Worm (Caenorhabditis elegans) whole organism, L4 larva: ENCODE results near the gene C36B7.3.

Experiments used
- Y75B8A.6 ChIP-seq: fragments of 200-800 bp; sonication (Bioruptor generic); IDR thresholded peaks from 2 replicates; pipeline ENCODE4 v1.3.6; 2022; ENCODE audit warnings: missing genetic modification reagents, missing genetic modification characterization, missing compliant biosample characterization
- ama-1 ChIP-seq: fragments of 150-350 bp; optimal IDR thresholded peaks from 2 replicates; lab custom pipeline; 2014; ENCODE audit warnings: inconsistent platforms, mixed read lengths
- ces-1 ChIP-seq: fragments of 150-350 bp; sonication (generic microtip); optimal IDR thresholded peaks from 4 replicates; lab custom pipeline; 2014; ENCODE audit warnings: missing biosample characterization, missing genetic modification reagents, missing genetic modification characterization
- dmd-8 ChIP-seq: fragments of 200-800 bp; sonication (Bioruptor generic); IDR thresholded peaks from 2 replicates; pipeline ENCODE4 v1.3.6; 2022; ENCODE audit warnings: missing genetic modification characterization, missing compliant biosample characterization
- egl-27 ChIP-seq: sonication (generic microtip); optimal IDR thresholded peaks from 3 replicates; lab custom pipeline; 2017; ENCODE audit warnings: missing biosample characterization, missing genetic modification reagents, missing genetic modification characterization
- gei-8 ChIP-seq: fragments of 200-800 bp; sonication (Bioruptor generic); optimal IDR thresholded peaks from 2 replicates; lab custom pipeline; 2018; ENCODE audit warnings: mild to moderate bottlenecking, missing genetic modification characterization, missing compliant biosample characterization
- lin-13 ChIP-seq: fragments of 150-350 bp; optimal IDR thresholded peaks from 2 replicates; lab custom pipeline; 2014; ENCODE audit warnings: missing biosample characterization, missing genetic modification reagents, missing genetic modification characterization
- mep-1 ChIP-seq: fragments of 150-350 bp; sonication (generic microtip); optimal IDR thresholded peaks from 3 replicates; lab custom pipeline; 2014; ENCODE audit warnings: missing biosample characterization, missing genetic modification characterization
- nhr-11 ChIP-seq: fragments of 150-350 bp; optimal IDR thresholded peaks from 2 replicates; lab custom pipeline; 2014; ENCODE audit warnings: missing biosample characterization, missing genetic modification characterization
- pha-4 ChIP-seq, 2 experiments: fragments of 150-350 bp in 1 of 2; fragments of 200-800 bp in 1 of 2; sonication (Bioruptor generic) in 1 of 2; IDR thresholded peaks in 1 of 2; optimal IDR thresholded peaks in 1 of 2; 2 replicates each; pipeline versions ENCODE4 v1.3.6 to Lab custom; 2014 to 2022; ENCODE audit warnings: missing genetic modification characterization in 2 of 2, missing genetic modification reagents in 2 of 2, missing biosample characterization in 1 of 2, missing compliant biosample characterization in 1 of 2
- tra-1 ChIP-seq: fragments of 200-800 bp; sonication (Bioruptor generic); IDR thresholded peaks from 2 replicates; pipeline ENCODE4 v1.3.6; 2022; ENCODE audit warnings: missing genetic modification reagents, missing genetic modification characterization, missing compliant biosample characterization
- unc-39 ChIP-seq: sonication (generic microtip); optimal IDR thresholded peaks from 2 replicates; lab custom pipeline; 2017; ENCODE audit warnings: missing biosample characterization, missing genetic modification characterization
- unc-62 ChIP-seq, 3 experiments: fragments of 150-350 bp in 1 of 3; sonication (generic microtip); optimal IDR thresholded peaks in 2 of 3; peaks in 1 of 3; 1 replicate in 1 of 3; 2 replicates in 2 of 3; lab custom pipeline; 2014 to 2017; ENCODE audit warnings: missing biosample characterization in 3 of 3, missing genetic modification characterization in 3 of 3, missing genetic modification reagents in 3 of 3, missing genotype in 1 of 3
- zag-1 ChIP-seq: fragments of 150-350 bp; optimal IDR thresholded peaks from 2 replicates; lab custom pipeline; 2014; ENCODE audit warnings: missing biosample characterization, missing genetic modification characterization

DNA sequence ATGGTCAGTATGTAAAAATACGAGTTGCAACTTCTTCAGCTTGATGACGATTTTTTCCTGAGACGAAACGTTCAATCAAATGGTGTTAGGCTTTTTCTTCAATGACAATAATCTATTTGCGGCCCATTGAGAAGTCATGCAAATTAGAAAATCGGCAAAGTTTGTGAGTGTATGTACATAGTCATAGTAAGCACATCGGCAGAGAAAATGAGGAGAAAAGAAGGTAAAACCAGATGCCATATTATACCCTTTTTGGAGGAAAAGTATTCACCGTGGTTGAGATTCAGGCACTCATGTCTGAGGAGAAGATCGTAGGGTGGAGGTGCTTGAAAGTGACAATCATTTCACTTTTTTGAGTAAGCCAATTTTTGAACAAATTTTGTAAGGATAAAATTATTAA, 5.2 kb upstream of the C36B7.3 start, which contains the start of gene C36B7.5:
- TF ChIP-seq nhr-11 (tag; lab: Kevin White, UChicago): no peak
- no peak for TF ChIP-seq ama-1
- no peak for TF ChIP-seq zag-1 (tag; lab: Kevin White, UChicago)
- TF ChIP-seq egl-27 (tag; lab: Kevin White, UChicago): no peak
- no peak for TF ChIP-seq unc-39
- no peak for TF ChIP-seq Y75B8A.6 (GFP tag; lab: Robert Waterston, UW)
- no peak for TF ChIP-seq mep-1 (tag; lab: Kevin White, UChicago)
- TF ChIP-seq unc-62 (GFP tag; optimal IDR thresholded peaks at IDR 0.05 in 1 of 2; lab: Kevin White, UChicago): no peak
- no peak for TF ChIP-seq unc-62 (tag; optimal IDR thresholded peaks at IDR 0.05; lab: Kevin White, UChicago)
- TF ChIP-seq pha-4 (GFP tag; IDR thresholded peaks at IDR 0.05; lab: Robert Waterston, UW): no peak
- TF ChIP-seq pha-4 (tag; optimal IDR thresholded peaks at IDR 0.05; lab: Kevin White, UChicago): no peak
- no peak for TF ChIP-seq tra-1 (GFP tag; lab: Robert Waterston, UW)
- no peak for TF ChIP-seq ces-1 (GFP tag; lab: Kevin White, UChicago)
- no peak for TF ChIP-seq gei-8 (GFP tag; lab: Kevin White, UChicago)
- no peak for TF ChIP-seq dmd-8
- no peak for TF ChIP-seq lin-13
